Fruit fly (Drosophila melanogaster): ENCODE results near the gene CG34426.

The CG34426 gene

dm6 chr3L:8841757-8842156 lies 39.5 kb downstream of the CG34426 start (continued):
- no peak for TF ChIP-seq Doc3 (GFP tag; IDR thresholded peaks at IDR 0.05; ENCODE audit: partially characterized antibody)
- TF ChIP-seq odd (GFP tag; optimal IDR thresholded peaks at IDR 0.05) = peak; percentile 12
- TF ChIP-seq ci (GFP tag; IDR thresholded peaks at IDR 0.05) = peak; percentile 85
- no peak for TF ChIP-seq sc (optimal IDR thresholded peaks at IDR 0.05)
- TF ChIP-seq sc (GFP tag; optimal IDR thresholded peaks at IDR 0.05) = peak; percentile 46
- TF ChIP-seq CG15696 (tag; optimal IDR thresholded peaks at IDR 0.05) = peak; percentile 51
- TF ChIP-seq kah (GFP tag; optimal IDR thresholded peaks at IDR 0.05) = peak; percentile 26
- peak; percentile 61 for TF ChIP-seq Fer2 (tag; optimal IDR thresholded peaks at IDR 0.05)
- TF ChIP-seq schlank (tag; optimal IDR thresholded peaks at IDR 0.05) = no peak
- peak; percentile 61 for TF ChIP-seq CG1233 (GFP tag; optimal IDR thresholded peaks at IDR 0.05)
- no peak for TF ChIP-seq insv (GFP tag; optimal IDR thresholded peaks at IDR 0.05)
- TF ChIP-seq Usf (GFP tag; optimal IDR thresholded peaks at IDR 0.05) = no peak
- TF ChIP-seq CG43689 (GFP tag; IDR thresholded peaks at IDR 0.05) = no peak; the same call in 1 of the 2 replicates
- TF ChIP-seq CG15011 (GFP tag; optimal IDR thresholded peaks at IDR 0.05) = peak; percentile 35
- 0 out of 3 replicates have a peak, but pooled peaks have one; percentile 42 for TF ChIP-seq C15 (GFP tag; IDR thresholded peaks at IDR 0.05)
- peak; percentile 34 for TF ChIP-seq jumu (GFP tag; optimal IDR thresholded peaks at IDR 0.05)
- no peak for TF ChIP-seq CG10431 (GFP tag; optimal IDR thresholded peaks at IDR 0.05)
- TF ChIP-seq CG13424 (tag; optimal IDR thresholded peaks at IDR 0.05) = peak; percentile 75
- TF ChIP-seq CG9797 (GFP tag; optimal IDR thresholded peaks at IDR 0.05) = no peak
- TF ChIP-seq CG10654 (GFP tag; optimal IDR thresholded peaks at IDR 0.05) = peak; percentile 47
- TF ChIP-seq esg (GFP tag; conservative IDR thresholded peaks at IDR 0.05) = peak; percentile 72
- no peak for TF ChIP-seq pros (GFP tag; optimal IDR thresholded peaks at IDR 0.05)
- peak; percentile 49 for TF ChIP-seq gcm (GFP tag; optimal IDR thresholded peaks at IDR 0.05)
- peak; percentile 55 for TF ChIP-seq CG11398 (GFP tag; optimal IDR thresholded peaks at IDR 0.05)
- peak; percentile 42 for TF ChIP-seq twi (tag; optimal IDR thresholded peaks at IDR 0.05)
- TF ChIP-seq CG6689 (GFP tag; IDR thresholded peaks at IDR 0.05) = peak; percentile 76
- no peak for TF ChIP-seq CG9876 (GFP tag; optimal IDR thresholded peaks at IDR 0.05)
- TF ChIP-seq CG5245 (GFP tag; optimal IDR thresholded peaks at IDR 0.05) = peak; percentile 53
- TF ChIP-seq en (GFP tag; optimal IDR thresholded peaks at IDR 0.05) = peak; percentile 39
- TF ChIP-seq HmgD (GFP tag; optimal IDR thresholded peaks at IDR 0.05) = no peak
- peak in 1 of 2 experiments; percentile 69 for TF ChIP-seq Eip74EF (GFP tag; optimal IDR thresholded peaks at IDR 0.05)
- peak; percentile 74 for TF ChIP-seq E2f1 (GFP tag; IDR thresholded peaks at IDR 0.05)
- peak in 1 of 2 experiments; percentile 81 for TF ChIP-seq Hr51 (GFP tag; optimal IDR thresholded peaks at IDR 0.05)
- peak; percentile 84 for TF ChIP-seq lmd (GFP tag; IDR thresholded peaks at IDR 0.05)
- peak; percentile 38 for TF ChIP-seq ERR (GFP tag; optimal IDR thresholded peaks at IDR 0.05)
- peak; percentile 79 for TF ChIP-seq Blimp-1 (GFP tag; optimal IDR thresholded peaks at IDR 0.05)
- TF ChIP-seq CG32772 (GFP tag; IDR thresholded peaks at IDR 0.05) = peak; percentile 74
- TF ChIP-seq gcm2 (GFP tag; optimal IDR thresholded peaks at IDR 0.05) = peak; percentile 21
- TF ChIP-seq wek (GFP tag; optimal IDR thresholded peaks at IDR 0.05) = peak; percentile 24
- TF ChIP-seq Fer1 (GFP tag; optimal IDR thresholded peaks at IDR 0.05) = peak; percentile 81
- TF ChIP-seq org-1 (GFP tag; optimal IDR thresholded peaks at IDR 0.05) = peak; percentile 72
- TF ChIP-seq nmo (GFP tag; optimal IDR thresholded peaks at IDR 0.05) = peak; percentile 78
- TF ChIP-seq Sry-β (GFP tag; optimal IDR thresholded peaks at IDR 0.05) = no peak
- TF ChIP-seq sima (GFP tag; optimal IDR thresholded peaks at IDR 0.05) = no peak
- peak; percentile 51; the same call in 1 of the 2 replicates for TF ChIP-seq CG17612 (GFP tag; IDR thresholded peaks at IDR 0.05)
- peak; percentile 70 for TF ChIP-seq H15 (GFP tag; IDR thresholded peaks at IDR 0.05)
- peak; percentile 65 for TF ChIP-seq zen (tag; optimal IDR thresholded peaks at IDR 0.05)
- peak; percentile 20 for TF ChIP-seq Sry-δ (GFP tag; optimal IDR thresholded peaks at IDR 0.05)
- TF ChIP-seq CG3163 (GFP tag; optimal IDR thresholded peaks at IDR 0.05) = peak; percentile 23
- peak; percentile 78 for TF ChIP-seq Sox102F (GFP tag; optimal IDR thresholded peaks at IDR 0.05)
- TF ChIP-seq eve (GFP tag; optimal IDR thresholded peaks at IDR 0.05) = peak in 1 of 2 experiments; percentile 74

Data from whole organism, embryonic.